Fruit fly (Drosophila melanogaster) whole organism, embryonic: Measurements from ENCODE around the gene CG43993.

Experiments
- CG10462 ChIP-seq: fragments of 200-800 bp; sonication (Bioruptor generic); optimal IDR thresholded peaks from 2 replicates; lab custom pipeline; 2016; ENCODE audit warnings: missing biosample characterization, missing genetic modification characterization
- CG12299 ChIP-seq: fragments of 200-800 bp; sonication (Bioruptor generic); optimal IDR thresholded peaks from 2 replicates; lab custom pipeline; 2018; ENCODE audit warnings: missing biosample characterization, mild to moderate bottlenecking, missing genetic modification characterization
- CG1233 ChIP-seq: fragments of 200-800 bp; sonication (Bioruptor generic); optimal IDR thresholded peaks from 4 replicates; lab custom pipeline; 2018; ENCODE audit warnings: missing biosample characterization, mild to moderate bottlenecking, missing genetic modification characterization
- CG13287 ChIP-seq: fragments of 200-800 bp; sonication (Bioruptor generic); IDR thresholded peaks from 2 replicates; pipeline ENCODE4 v1.3.6; 2022; ENCODE audit warnings: missing biosample characterization, missing genetic modification characterization; ENCODE audit not compliant: partially characterized antibody
- CG1603 ChIP-seq: fragments of 200-800 bp; sonication (Bioruptor generic); optimal IDR thresholded peaks from 2 replicates; lab custom pipeline; 2019; ENCODE audit warnings: missing biosample characterization, mild to moderate bottlenecking, missing genetic modification characterization, moderate library complexity
- CG18599 ChIP-seq: fragments of 200-800 bp; sonication (Bioruptor generic); optimal IDR thresholded peaks from 3 replicates; lab custom pipeline; 2017; ENCODE audit warnings: missing biosample characterization, missing genetic modification characterization, mild to moderate bottlenecking, moderate library complexity, missing genetic modification reagents
- CG18764 ChIP-seq: fragments of 200-800 bp; sonication (Bioruptor generic); optimal IDR thresholded peaks from 3 replicates; lab custom pipeline; 2016; ENCODE audit warnings: missing biosample characterization, missing genetic modification characterization
- CG2199 ChIP-seq: fragments of 200-800 bp; sonication (Bioruptor generic); IDR thresholded peaks from 3 replicates; pipeline ENCODE4 v1.3.6; 2022; ENCODE audit warnings: missing biosample characterization, missing genetic modification characterization
- CG2202 ChIP-seq: fragments of 200-800 bp; sonication (Bioruptor generic); optimal IDR thresholded peaks from 2 replicates; lab custom pipeline; 2018; ENCODE audit warnings: missing biosample characterization, mild to moderate bottlenecking, missing genetic modification characterization
- CG2712 ChIP-seq: fragments of 200-800 bp; optimal IDR thresholded peaks from 3 replicates; lab custom pipeline; 2019; ENCODE audit warnings: missing biosample characterization, mild to moderate bottlenecking, missing genetic modification characterization, moderate library complexity
- CG32532 ChIP-seq: fragments of 200-800 bp; sonication (Bioruptor generic); IDR thresholded peaks from 2 replicates; pipeline ENCODE4 v1.3.6; 2022; ENCODE audit warnings: missing biosample characterization, missing genetic modification characterization
- CG3995 ChIP-seq: fragments of 200-800 bp; sonication (Bioruptor generic); optimal IDR thresholded peaks from 3 replicates; lab custom pipeline; 2016; ENCODE audit warnings: missing biosample characterization, missing genetic modification characterization
- CG4854 ChIP-seq: fragments of 200-800 bp; sonication (Bioruptor generic); optimal IDR thresholded peaks from 2 replicates; lab custom pipeline; 2016; ENCODE audit warnings: missing biosample characterization, missing genetic modification characterization, inconsistent platforms
- CG5180 ChIP-seq: fragments of 200-800 bp; sonication (Bioruptor generic); optimal IDR thresholded peaks from 3 replicates; lab custom pipeline; 2017; ENCODE audit warnings: missing biosample characterization, missing genetic modification characterization, mild to moderate bottlenecking, moderate library complexity, missing genetic modification reagents
- CG6689 ChIP-seq: fragments of 200-800 bp; sonication (Bioruptor generic); IDR thresholded peaks from 2 replicates; pipeline ENCODE4 v1.3.6; 2022; ENCODE audit warnings: missing biosample characterization, missing genetic modification characterization
- CG8944 ChIP-seq: fragments of 200-800 bp; sonication (Bioruptor generic); optimal IDR thresholded peaks from 3 replicates; lab custom pipeline; 2016; ENCODE audit warnings: missing biosample characterization, missing genetic modification characterization
- CG9797 ChIP-seq: fragments of 200-800 bp; sonication (Bioruptor generic); optimal IDR thresholded peaks from 3 replicates; lab custom pipeline; 2018; ENCODE audit warnings: missing biosample characterization, mild to moderate bottlenecking, missing genetic modification characterization
- CG9932 ChIP-seq: fragments of 200-800 bp; sonication (Bioruptor generic); IDR thresholded peaks from 2 replicates; pipeline ENCODE4 v1.3.6; 2022; ENCODE audit warnings: missing biosample characterization, missing genetic modification characterization
- CrebB ChIP-seq: fragments of 200-800 bp; sonication (Bioruptor generic); optimal IDR thresholded peaks from 3 replicates; lab custom pipeline; 2018; ENCODE audit warnings: missing biosample characterization, mild to moderate bottlenecking, missing genetic modification characterization
- Dfd ChIP-seq, 2 experiments: fragments of >200 bp; optimal IDR thresholded peaks; 2 replicates each; lab custom pipeline; 2017; ENCODE audit warnings: missing biosample characterization in 2 of 2, missing genetic modification characterization in 2 of 2
- H2.0 ChIP-seq: fragments of 200-800 bp; sonication (Bioruptor generic); IDR thresholded peaks from 2 replicates; pipeline ENCODE4 v1.3.6; 2022; ENCODE audit warnings: missing biosample characterization, missing genetic modification characterization
- HLH3B ChIP-seq: fragments of 200-800 bp; sonication (Bioruptor generic); IDR thresholded peaks from 2 replicates; pipeline ENCODE4 v1.3.6; 2022; ENCODE audit warnings: missing biosample characterization, missing genetic modification characterization
- Hey ChIP-seq: fragments of 200-800 bp; sonication (Bioruptor generic); optimal IDR thresholded peaks from 3 replicates; lab custom pipeline; 2018; ENCODE audit warnings: missing biosample characterization, mild to moderate bottlenecking, missing genetic modification characterization
- HmgD ChIP-seq: fragments of 200-800 bp; sonication (Bioruptor generic); optimal IDR thresholded peaks from 3 replicates; lab custom pipeline; 2016; ENCODE audit warnings: missing biosample characterization, missing genetic modification characterization
- Hr3 ChIP-seq: fragments of 200-800 bp; sonication (Bioruptor generic); optimal IDR thresholded peaks from 3 replicates; lab custom pipeline; 2016; ENCODE audit warnings: missing biosample characterization, missing genetic modification characterization
- MBD-R2 ChIP-seq: fragments of 200-800 bp; sonication (Bioruptor generic); IDR thresholded peaks from 2 replicates; pipeline ENCODE4 v1.3.6; 2022; ENCODE audit warnings: missing biosample characterization, missing genetic modification characterization
- Med ChIP-seq: fragments of 200-800 bp; sonication (Bioruptor generic); peaks from one replicate; lab custom pipeline; 2016; ENCODE audit warnings: missing biosample characterization, missing genetic modification characterization, mild to moderate bottlenecking, inconsistent platforms, moderate library complexity
- Neu2 ChIP-seq: fragments of 200-800 bp; sonication (Bioruptor generic); optimal IDR thresholded peaks from 3 replicates; lab custom pipeline; 2016; ENCODE audit warnings: missing biosample characterization, missing genetic modification characterization, borderline replicate concordance
- Nf-YB ChIP-seq: fragments of 200-800 bp; sonication (Bioruptor generic); optimal IDR thresholded peaks from 3 replicates; lab custom pipeline; 2019; ENCODE audit warnings: missing biosample characterization, mild to moderate bottlenecking, missing genetic modification characterization, moderate library complexity
- Oli ChIP-seq: fragments of 200-800 bp; sonication (Bioruptor generic); optimal IDR thresholded peaks from 2 replicates; lab custom pipeline; 2018; ENCODE audit warnings: missing biosample characterization, mild to moderate bottlenecking, missing genetic modification characterization, moderate library complexity
- Ptx1 ChIP-seq: fragments of 200-800 bp; sonication (Bioruptor generic); IDR thresholded peaks from 2 replicates; pipeline ENCODE4 v1.3.6; 2022; ENCODE audit warnings: missing biosample characterization, missing genetic modification characterization
- Sry-δ ChIP-seq: fragments of 200-800 bp; sonication (Bioruptor generic); optimal IDR thresholded peaks from 2 replicates; lab custom pipeline; 2016; ENCODE audit warnings: missing biosample characterization, missing genetic modification characterization
- croc ChIP-seq: fragments of 200-800 bp; sonication (Bioruptor generic); conservative IDR thresholded peaks from 3 replicates; pipeline ENCODE4 v1.3.6; 2022; ENCODE audit warnings: missing biosample characterization, missing genetic modification characterization
- dan ChIP-seq: fragments of 200-800 bp; sonication (Bioruptor generic); IDR thresholded peaks from 2 replicates; pipeline ENCODE4 v1.3.6; 2022; ENCODE audit warnings: missing biosample characterization, missing genetic modification characterization
- gfzf ChIP-seq: fragments of 200-800 bp; sonication (Bioruptor generic); optimal IDR thresholded peaks from 2 replicates; lab custom pipeline; 2016; ENCODE audit warnings: missing biosample characterization, mild to moderate bottlenecking, missing genetic modification characterization, moderate library complexity
- gsb-n ChIP-seq: fragments of 200-800 bp; sonication (Bioruptor generic); optimal IDR thresholded peaks from 3 replicates; lab custom pipeline; 2018; ENCODE audit warnings: missing biosample characterization, mild to moderate bottlenecking, missing genetic modification characterization
- h ChIP-seq: fragments of >200 bp; optimal IDR thresholded peaks from 2 replicates; lab custom pipeline; 2017
- hb ChIP-seq: fragments of 200-800 bp; sonication (Bioruptor generic); IDR thresholded peaks from 3 replicates; pipeline ENCODE4 v1.3.6; 2022; ENCODE audit warnings: missing biosample characterization, missing genetic modification characterization; ENCODE audit not compliant: partially characterized antibody
- hkb ChIP-seq, 2 experiments: fragments of 200-800 bp in 1 of 2; fragments of >200 bp in 1 of 2; sonication (Bioruptor generic) in 1 of 2; IDR thresholded peaks in 1 of 2; optimal IDR thresholded peaks in 1 of 2; 2 replicates each; pipeline versions ENCODE4 v1.3.6 to Lab custom; 2017 to 2022; ENCODE audit warnings: missing biosample characterization in 1 of 2, missing genetic modification characterization in 1 of 2
- jigr1 ChIP-seq: fragments of 200-800 bp; sonication (Bioruptor generic); IDR thresholded peaks from 3 replicates; pipeline ENCODE4 v1.3.6; 2022; ENCODE audit warnings: missing biosample characterization, missing genetic modification characterization
- jumu ChIP-seq: fragments of 200-800 bp; sonication (Bioruptor generic); optimal IDR thresholded peaks from 3 replicates; lab custom pipeline; 2016; ENCODE audit warnings: missing biosample characterization, missing genetic modification characterization
- lmd ChIP-seq: fragments of 200-800 bp; sonication (Bioruptor generic); IDR thresholded peaks from 2 replicates; pipeline ENCODE4 v1.3.6; 2022; ENCODE audit warnings: missing biosample characterization, missing genetic modification characterization
- onecut ChIP-seq: fragments of 200-800 bp; sonication (Bioruptor generic); IDR thresholded peaks from 2 replicates; pipeline ENCODE4 v1.3.6; 2022; ENCODE audit warnings: missing biosample characterization, missing genetic modification characterization
- p53 ChIP-seq: fragments of 200-800 bp; sonication (Bioruptor generic); optimal IDR thresholded peaks from 2 replicates; lab custom pipeline; 2016; ENCODE audit warnings: missing biosample characterization, missing genetic modification characterization
- psq ChIP-seq: fragments of 200-800 bp; sonication (Bioruptor generic); optimal IDR thresholded peaks from 2 replicates; lab custom pipeline; 2017; ENCODE audit warnings: missing biosample characterization, missing genetic modification characterization
- slbo ChIP-seq: fragments of 200-800 bp; sonication (Bioruptor generic); IDR thresholded peaks from 2 replicates; pipeline ENCODE4 v1.3.6; 2022; ENCODE audit warnings: missing biosample characterization, missing genetic modification characterization
- sr ChIP-seq: fragments of 200-800 bp; sonication (Bioruptor generic); IDR thresholded peaks from 3 replicates; pipeline ENCODE4 v1.3.6; 2022; ENCODE audit warnings: missing biosample characterization, missing genetic modification characterization
- stc ChIP-seq: fragments of 200-800 bp; sonication (Bioruptor generic); IDR thresholded peaks from 2 replicates; pipeline ENCODE4 v1.3.6; 2022; ENCODE audit warnings: missing biosample characterization, missing genetic modification characterization
- tgo ChIP-seq: fragments of 200-800 bp; sonication (Bioruptor generic); IDR thresholded peaks from 3 replicates; pipeline ENCODE4 v1.3.6; 2022; ENCODE audit warnings: missing biosample characterization, missing genetic modification characterization
- wdn ChIP-seq: fragments of 200-800 bp; sonication (Bioruptor generic); IDR thresholded peaks from 2 replicates; pipeline ENCODE4 v1.3.6; 2022; ENCODE audit warnings: missing biosample characterization, missing genetic modification characterization

Gene CG43993

dm6 chr3L:12037449-12038163, 5.2 kb downstream of the CG43993 start (continued):
- TF ChIP-seq CG9797 (GFP tag; lab: Kevin White, UChicago) (no peak), jumu (GFP tag; lab: Kevin White, UChicago) (no peak), Nf-YB (GFP tag; lab: Kevin White, UChicago) (peak; percentile 15), hkb (optimal IDR thresholded peaks at IDR 0.05; lab: Kevin White, UChicago) (no peak), hkb (GFP tag; IDR thresholded peaks at IDR 0.05; lab: Robert Waterston, UW) (peak; percentile 54), CG9932 (GFP tag; lab: Robert Waterston, UW) (peak; percentile 30; the same call in 1 of the 2 replicates), CG6689 (peak; percentile 61), CG2202 (tag; lab: Kevin White, UChicago) (peak; percentile 9), Med (GFP tag; lab: Kevin White, UChicago) (peak; percentile 75), CG18764 (GFP tag; lab: Kevin White, UChicago) (peak; percentile 28), CG4854 (GFP tag; lab: Kevin White, UChicago) (peak; percentile 35), jigr1 (no peak), Oli (peak; percentile 45), hb (GFP tag; lab: Robert Waterston, UW) (no peak), gsb-n (tag; lab: Kevin White, UChicago) (no peak), wdn (GFP tag; lab: Robert Waterston, UW) (no peak), stc (GFP tag; lab: Robert Waterston, UW) (peak; percentile 50), psq (GFP tag; lab: Kevin White, UChicago) (no peak), CG12299 (no peak), Hey (tag; lab: Kevin White, UChicago) (no peak), h (lab: Kevin White, UChicago) (no peak), tgo (peak; percentile 68), CG5180 (GFP tag; lab: Kevin White, UChicago) (no peak), CrebB (tag; lab: Kevin White, UChicago) (no peak), CG3995 (GFP tag; lab: Kevin White, UChicago) (no peak), sr (GFP tag; lab: Robert Waterston, UW) (peak; percentile 81; the same call in 2 of the 3 replicates), Dfd (GFP tag; optimal IDR thresholded peaks at IDR 0.05; lab: Kevin White, UChicago) (no peak), CG1233 (GFP tag; lab: Kevin White, UChicago) (no peak), CG32532 (GFP tag; lab: Robert Waterston, UW) (peak; percentile 63; the same call in 1 of the 2 replicates), MBD-R2 (peak; percentile 42; the same call in 1 of the 2 replicates), Hr3 (GFP tag; lab: Kevin White, UChicago) (no peak), CG18599 (GFP tag; lab: Kevin White, UChicago) (peak; percentile 66), croc (GFP tag; lab: Robert Waterston, UW) (peak; percentile 63), CG2199 (GFP tag; lab: Robert Waterston, UW) (peak; percentile 54; the same call in 1 of the 3 replicates), CG8944 (GFP tag; lab: Kevin White, UChicago) (peak; percentile 22), Ptx1 (peak; percentile 60), lmd (peak; percentile 54), CG2712 (tag; lab: Kevin White, UChicago) (peak; percentile 71), HLH3B (GFP tag; lab: Robert Waterston, UW) (peak; percentile 59), CG13287 (GFP tag; lab: Robert Waterston, UW) (no peak), p53 (GFP tag; lab: Kevin White, UChicago) (no peak), onecut (GFP tag; lab: Robert Waterston, UW) (peak; percentile 49), H2.0 (GFP tag; lab: Robert Waterston, UW) (0 out of 2 replicates have a peak, but pooled peaks have one; percentile 27), Neu2 (no peak), CG10462 (no peak), HmgD (GFP tag; lab: Kevin White, UChicago) (no peak), gfzf (GFP tag; lab: Kevin White, UChicago) (no peak), Sry-δ (peak; percentile 41), dan (GFP tag; lab: Robert Waterston, UW) (no peak; the same call in 1 of the 2 replicates), slbo (peak; percentile 5; the same call in 1 of the 2 replicates), CG1603 (no peak)
